Worm (Caenorhabditis elegans) whole organism, L3 larva: ENCODE results near the gene R102.2.

ENCODE experiments used
- R02D3.7 ChIP-seq: fragments of 150-350 bp; optimal IDR thresholded peaks from 2 replicates; lab custom pipeline; 2014; ENCODE audit warnings: missing biosample characterization, missing genetic modification characterization
- ZK546.5 ChIP-seq: sonication (generic microtip); optimal IDR thresholded peaks from 2 replicates; lab custom pipeline; 2017; ENCODE audit warnings: missing biosample characterization, missing genetic modification characterization
- aly-2 ChIP-seq: fragments of 150-350 bp; optimal IDR thresholded peaks from 2 replicates; lab custom pipeline; 2014; ENCODE audit warnings: missing biosample characterization, missing genetic modification characterization
- ama-1 ChIP-seq: fragments of 150-350 bp; optimal IDR thresholded peaks from 2 replicates; lab custom pipeline; 2018
- ceh-16 ChIP-seq: sonication (generic microtip); optimal IDR thresholded peaks from 2 replicates; lab custom pipeline; 2017; ENCODE audit warnings: missing biosample characterization, missing genetic modification characterization
- ceh-28 ChIP-seq: fragments of 150-350 bp; optimal IDR thresholded peaks from 2 replicates; lab custom pipeline; 2014; ENCODE audit warnings: missing biosample characterization, missing genetic modification reagents, missing genetic modification characterization
- ceh-9 ChIP-seq: sonication (generic microtip); optimal IDR thresholded peaks from 2 replicates; lab custom pipeline; 2018; ENCODE audit warnings: missing biosample characterization, missing genetic modification characterization
- egl-27 ChIP-seq: sonication (generic microtip); optimal IDR thresholded peaks from 4 replicates; lab custom pipeline; 2017; ENCODE audit warnings: missing biosample characterization, missing genetic modification reagents, missing genetic modification characterization
- egl-5 ChIP-seq: fragments of 150-350 bp; optimal IDR thresholded peaks from 2 replicates; lab custom pipeline; 2017; ENCODE audit warnings: missing biosample characterization, missing genetic modification reagents, missing genetic modification characterization, inconsistent platforms
- elt-2 ChIP-seq: sonication (generic microtip); optimal IDR thresholded peaks from 2 replicates; lab custom pipeline; 2016; ENCODE audit warnings: missing genetic modification reagents, mild to moderate bottlenecking, missing genetic modification characterization, missing compliant biosample characterization
- elt-3 ChIP-seq, 3 experiments: fragments of 150-350 bp in 1 of 3; sonication (generic microtip) in 2 of 3; optimal IDR thresholded peaks; 2 replicates in 2 of 3; 4 replicates in 1 of 3; lab custom pipeline; 2014 to 2017; ENCODE audit warnings: missing biosample characterization in 3 of 3, missing genetic modification characterization in 3 of 3
- fkh-10 ChIP-seq: sonication (generic microtip); optimal IDR thresholded peaks from 2 replicates; lab custom pipeline; 2017; ENCODE audit warnings: missing biosample characterization, missing genetic modification reagents, missing genetic modification characterization
- fkh-2 ChIP-seq: fragments of 150-350 bp; optimal IDR thresholded peaks from 2 replicates; lab custom pipeline; 2014; ENCODE audit warnings: missing biosample characterization, missing genetic modification reagents, missing genetic modification characterization
- hmg-11 ChIP-seq: sonication (generic microtip); optimal IDR thresholded peaks from 2 replicates; lab custom pipeline; 2016; ENCODE audit warnings: missing genetic modification characterization, missing compliant biosample characterization
- jun-1 ChIP-seq: fragments of 150-350 bp; optimal IDR thresholded peaks from 2 replicates; lab custom pipeline; 2014; ENCODE audit warnings: missing biosample characterization, missing genetic modification reagents, missing genetic modification characterization
- lin-15B ChIP-seq: fragments of 150-350 bp; optimal IDR thresholded peaks from 2 replicates; lab custom pipeline; 2014; ENCODE audit warnings: missing biosample characterization, missing genetic modification characterization
- lsy-12 ChIP-seq: sonication (generic microtip); optimal IDR thresholded peaks from 2 replicates; lab custom pipeline; 2016; ENCODE audit warnings: mild to moderate bottlenecking, missing genetic modification characterization, missing compliant biosample characterization
- mdl-1 ChIP-seq: fragments of 150-350 bp; optimal IDR thresholded peaks from 2 replicates; lab custom pipeline; 2014; ENCODE audit warnings: missing biosample characterization, missing genetic modification characterization
- mml-1 ChIP-seq: fragments of 150-350 bp; sonication (generic microtip); optimal IDR thresholded peaks from 3 replicates; lab custom pipeline; 2014; ENCODE audit warnings: missing biosample characterization, missing genetic modification characterization
- nfya-1 ChIP-seq: sonication (generic microtip); optimal IDR thresholded peaks from 2 replicates; lab custom pipeline; 2017; ENCODE audit warnings: missing genetic modification characterization, mild to moderate bottlenecking, missing compliant biosample characterization, antibody characterized with exemption, moderate library complexity; ENCODE audit not compliant: insufficient read depth
- nhr-11 ChIP-seq: fragments of 150-350 bp; optimal IDR thresholded peaks from 2 replicates; lab custom pipeline; 2014; ENCODE audit warnings: missing biosample characterization, missing genetic modification characterization
- nhr-12 ChIP-seq: fragments of 150-350 bp; optimal IDR thresholded peaks from 2 replicates; lab custom pipeline; 2014; ENCODE audit warnings: missing biosample characterization, missing genetic modification characterization
- nhr-23 ChIP-seq: fragments of 150-350 bp; optimal IDR thresholded peaks from 2 replicates; lab custom pipeline; 2014; ENCODE audit warnings: missing biosample characterization, missing genetic modification reagents, missing genetic modification characterization
- nhr-25 ChIP-seq: sonication (generic microtip); optimal IDR thresholded peaks from 2 replicates; lab custom pipeline; 2017; ENCODE audit warnings: missing biosample characterization, missing genetic modification characterization
- nhr-28 ChIP-seq: fragments of 150-350 bp; optimal IDR thresholded peaks from 2 replicates; lab custom pipeline; 2014; ENCODE audit warnings: missing biosample characterization, missing genetic modification characterization
- nhr-43 ChIP-seq: sonication (generic microtip); optimal IDR thresholded peaks from 2 replicates; lab custom pipeline; 2016; ENCODE audit warnings: mild to moderate bottlenecking, missing genetic modification characterization, missing compliant biosample characterization; ENCODE audit not compliant: poor library complexity, severe bottlenecking
- nhr-67 ChIP-seq: fragments of 150-350 bp; optimal IDR thresholded peaks from 2 replicates; lab custom pipeline; 2014; ENCODE audit warnings: missing biosample characterization, missing genetic modification characterization
- nhr-76 ChIP-seq: fragments of 150-350 bp; sonication (generic microtip); optimal IDR thresholded peaks from 5 replicates; lab custom pipeline; 2014; ENCODE audit warnings: missing biosample characterization, missing genetic modification characterization
- nhr-77 ChIP-seq: fragments of 150-350 bp; optimal IDR thresholded peaks from 2 replicates; lab custom pipeline; 2014; ENCODE audit warnings: missing biosample characterization, missing genetic modification characterization
- pha-4 ChIP-seq: fragments of 150-350 bp; optimal IDR thresholded peaks from 2 replicates; lab custom pipeline; 2014; ENCODE audit warnings: missing biosample characterization, missing genetic modification reagents, missing genetic modification characterization
- skn-1 ChIP-seq: fragments of 150-350 bp; optimal IDR thresholded peaks from 2 replicates; lab custom pipeline; 2014; ENCODE audit warnings: missing biosample characterization, missing genetic modification characterization
- snpc-4 ChIP-seq: fragments of 150-350 bp; optimal IDR thresholded peaks from 2 replicates; lab custom pipeline; 2014; ENCODE audit warnings: missing biosample characterization, missing genetic modification characterization
- tbx-2 ChIP-seq: sonication (generic microtip); optimal IDR thresholded peaks from 2 replicates; lab custom pipeline; 2016; ENCODE audit warnings: mild to moderate bottlenecking, missing genetic modification characterization, missing compliant biosample characterization
- unc-39 ChIP-seq: sonication (generic microtip); optimal IDR thresholded peaks from 4 replicates; lab custom pipeline; 2017; ENCODE audit warnings: missing biosample characterization, missing genetic modification characterization
- unc-62 ChIP-seq: fragments of 150-350 bp; sonication (generic microtip); optimal IDR thresholded peaks from 4 replicates; lab custom pipeline; 2014; ENCODE audit warnings: missing biosample characterization, missing genetic modification reagents, missing genetic modification characterization
- zag-1 ChIP-seq: fragments of 150-350 bp; optimal IDR thresholded peaks from 2 replicates; lab custom pipeline; 2014; ENCODE audit warnings: missing biosample characterization, missing genetic modification characterization
- ztf-11 ChIP-seq: fragments of 150-350 bp; optimal IDR thresholded peaks from 2 replicates; lab custom pipeline; 2014; ENCODE audit warnings: missing biosample characterization, missing genetic modification characterization
- ztf-4 ChIP-seq: fragments of 150-350 bp; optimal IDR thresholded peaks from 2 replicates; lab custom pipeline; 2014; ENCODE audit warnings: missing biosample characterization, missing genetic modification characterization

The R102.2 gene

DNA sequence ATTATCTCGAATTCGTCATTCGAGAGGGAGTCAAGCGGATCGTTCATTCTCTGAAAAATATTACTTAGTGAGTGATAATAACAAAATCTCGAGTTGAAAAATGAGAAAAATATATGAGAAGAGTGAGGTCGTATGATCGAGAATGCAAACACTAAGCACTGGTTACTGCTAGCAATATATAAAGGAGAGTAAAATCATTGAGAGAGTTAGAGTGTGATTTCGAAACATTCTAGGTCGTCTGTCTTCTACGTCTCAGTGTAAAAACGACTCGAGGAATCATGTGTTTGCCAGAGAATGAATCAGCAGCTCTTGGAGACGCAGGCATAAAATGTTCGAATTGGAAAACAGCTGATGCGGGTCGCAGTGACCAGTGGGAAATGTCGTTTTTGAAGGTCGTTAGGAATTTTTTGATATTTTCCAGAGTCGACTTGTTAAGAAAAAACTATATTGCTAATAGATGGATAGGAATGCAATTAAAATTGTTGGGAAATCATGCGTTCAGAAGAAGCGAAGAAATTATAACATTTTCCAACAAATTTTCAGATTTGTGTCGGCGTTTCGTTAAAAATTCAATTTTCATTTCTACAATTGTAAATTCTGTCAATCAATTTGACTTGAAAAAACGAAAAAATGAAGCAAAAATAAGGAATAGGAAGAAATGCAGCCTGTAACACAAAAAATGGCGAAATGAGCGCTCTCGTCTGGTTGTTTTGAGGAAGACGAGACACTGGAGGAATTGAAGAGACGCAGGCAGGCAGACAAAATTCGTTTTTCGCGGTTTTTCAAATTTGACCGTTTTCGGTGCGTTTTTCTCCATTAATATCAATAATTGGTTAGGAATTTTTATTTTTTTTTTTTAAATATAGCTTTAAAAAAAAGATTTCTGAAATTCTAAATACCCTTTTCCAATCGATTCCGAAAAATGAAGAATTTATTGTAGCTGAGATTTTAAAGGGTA, 9.9 kb downstream of the R102.2 start, which contains the start of gene allo-1 (continued):
- TF ChIP-seq jun-1 (tag; lab: Kevin White, UChicago) (peak; percentile 72), nhr-25 (tag; lab: Kevin White, UChicago) (peak; percentile 86), lin-15B (tag; lab: Kevin White, UChicago) (peak; percentile 23), skn-1 (peak; percentile 1), nhr-12 (tag; lab: Kevin White, UChicago) (no peak), egl-27 (tag; lab: Kevin White, UChicago) (no peak), ztf-11 (no peak), lsy-12 (tag; lab: Kevin White, UChicago) (no peak), elt-2 (tag; lab: Kevin White, UChicago) (peak; percentile 47), aly-2 (no peak), nhr-23 (tag; lab: Kevin White, UChicago) (peak; percentile 72), unc-39 (tag; lab: Kevin White, UChicago) (no peak), ceh-16 (no peak), nhr-11 (tag; lab: Kevin White, UChicago) (no peak), zag-1 (tag; lab: Kevin White, UChicago) (no peak), ceh-9 (tag; lab: Kevin White, UChicago) (no peak), nhr-76 (no peak), nhr-43 (tag; lab: Kevin White, UChicago) (no peak), tbx-2 (tag; lab: Kevin White, UChicago) (no peak), snpc-4 (peak; percentile 67), mdl-1 (tag; lab: Kevin White, UChicago) (no peak), ama-1 (peak; percentile 8), unc-62 (GFP tag; lab: Kevin White, UChicago) (no peak), nhr-28 (tag; lab: Kevin White, UChicago) (no peak), fkh-2 (tag; lab: Kevin White, UChicago) (no peak), egl-5 (tag; lab: Kevin White, UChicago) (peak; percentile 58)

DNA sequence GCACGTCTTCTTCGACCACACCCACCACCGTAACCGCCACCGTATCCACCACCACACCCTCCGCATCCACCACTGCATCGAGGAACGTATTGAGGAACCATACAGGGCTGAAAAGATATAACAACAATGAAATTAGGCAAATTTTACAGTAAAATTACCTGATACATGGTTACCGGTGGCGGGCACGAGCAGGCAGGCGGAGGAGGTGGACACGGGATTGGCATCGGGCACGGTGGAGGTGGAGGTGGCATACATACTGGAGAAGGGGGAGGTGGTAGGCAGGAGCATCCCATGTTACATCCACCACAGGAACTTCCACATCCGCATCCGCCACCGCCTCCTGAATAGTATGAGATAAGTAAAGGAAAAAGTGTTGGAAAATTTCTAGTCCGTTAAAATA, 11.1 kb downstream of the R102.2 start:
- TF ChIP-seq ceh-16 = no peak
- no peak for TF ChIP-seq elt-3 (tag; optimal IDR thresholded peaks at IDR 0.05; lab: Kevin White, UChicago)
- TF ChIP-seq hmg-11 (tag; lab: Kevin White, UChicago) = no peak

DNA sequence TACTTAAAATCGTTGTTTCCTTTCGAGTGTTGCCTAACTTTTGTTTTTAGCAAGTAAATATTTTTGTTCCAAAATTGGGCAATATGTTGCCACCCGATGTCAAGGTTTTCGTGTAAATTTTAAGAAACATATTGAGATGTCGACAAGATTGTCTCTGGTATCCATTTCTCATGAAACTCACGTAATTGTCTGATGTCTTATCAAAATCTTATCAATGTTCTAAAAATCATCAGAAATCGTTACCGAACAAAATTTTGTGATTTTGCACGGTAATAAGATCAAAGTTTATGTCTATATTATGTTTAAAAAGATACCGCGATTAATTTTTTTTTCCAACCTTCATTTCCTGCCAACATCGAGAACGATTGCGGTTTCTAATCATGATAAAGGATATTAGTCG, 11.6 kb downstream of the R102.2 start:
- TF ChIP-seq jun-1 (tag; lab: Kevin White, UChicago) (no peak), nfya-1 (tag; lab: Kevin White, UChicago) (no peak), ceh-9 (tag; lab: Kevin White, UChicago) (no peak), nhr-28 (tag; lab: Kevin White, UChicago) (no peak), ama-1 (no peak), nhr-67 (no peak), unc-62 (GFP tag; lab: Kevin White, UChicago) (no peak), fkh-2 (tag; lab: Kevin White, UChicago) (no peak), ztf-4 (tag; lab: Kevin White, UChicago) (no peak), nhr-76 (no peak), nhr-11 (tag; lab: Kevin White, UChicago) (no peak)

DNA sequence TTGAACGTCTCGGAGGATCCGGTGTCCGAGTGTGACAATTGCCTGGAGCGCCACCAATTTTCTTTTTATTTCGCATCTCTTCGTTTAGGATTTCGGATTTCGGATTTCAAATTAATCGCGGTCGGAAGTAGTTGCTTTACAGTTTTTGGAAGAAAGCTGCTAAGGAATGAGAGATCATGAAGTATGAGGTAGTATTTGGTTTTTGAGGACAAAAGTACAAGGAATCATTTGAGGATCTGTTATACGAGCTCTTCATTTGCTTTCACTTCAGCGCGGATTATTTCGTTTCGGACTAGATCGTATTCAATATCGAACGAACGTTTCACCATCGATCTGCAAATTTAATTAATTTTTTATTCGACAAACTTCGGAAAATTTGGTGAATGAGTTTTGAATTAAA, 12.3 kb downstream of the R102.2 start, which contains the start of gene R102.11:
R102.11 (minus strand) TSS at position 101 of the 400 bp plus-strand sequence.
- TF ChIP-seq pha-4 (tag; lab: Kevin White, UChicago) (no peak), ceh-28 (tag; lab: Kevin White, UChicago) (no peak), tbx-2 (tag; lab: Kevin White, UChicago) (no peak), elt-3 (tag; optimal IDR thresholded peaks at IDR 0.05; lab: Kevin White, UChicago) (no peak), R02D3.7 (tag; lab: Kevin White, UChicago) (no peak), nhr-77 (tag; lab: Kevin White, UChicago) (no peak), ceh-16 (no peak), nhr-11 (tag; lab: Kevin White, UChicago) (no peak), ZK546.5 (no peak), mml-1 (no peak), unc-39 (tag; lab: Kevin White, UChicago) (no peak), mdl-1 (tag; lab: Kevin White, UChicago) (no peak), ama-1 (no peak), fkh-10 (no peak), ztf-11 (no peak), nhr-28 (tag; lab: Kevin White, UChicago) (no peak), aly-2 (no peak), nhr-67 (no peak), lin-15B (tag; lab: Kevin White, UChicago) (no peak)
